Fruit fly (Drosophila melanogaster) whole organism, pupa: ENCODE measurements around the gene CG18428.

Experiments used
- CG10348 ChIP-seq: fragments of 200-800 bp; sonication (Bioruptor generic); IDR thresholded peaks from 2 replicates; pipeline ENCODE4 v1.3.6; 2022; ENCODE audit warnings: missing biosample characterization, missing genetic modification characterization
- CG14655 ChIP-seq: fragments of 200-800 bp; sonication (Bioruptor generic); optimal IDR thresholded peaks from 3 replicates; lab custom pipeline; 2017; ENCODE audit warnings: mild to moderate bottlenecking, missing biosample characterization, missing genetic modification reagents, missing genetic modification characterization
- CG15710 ChIP-seq: fragments of 200-800 bp; sonication (Bioruptor generic); optimal IDR thresholded peaks from 2 replicates; lab custom pipeline; 2018; ENCODE audit warnings: missing biosample characterization, mild to moderate bottlenecking, missing genetic modification characterization, moderate library complexity
- CG34367 ChIP-seq: fragments of 200-800 bp; sonication (Bioruptor generic); optimal IDR thresholded peaks from 2 replicates; lab custom pipeline; 2018; ENCODE audit warnings: missing biosample characterization, mild to moderate bottlenecking, missing genetic modification characterization
- CG4496 ChIP-seq: fragments of 200-800 bp; sonication (Bioruptor generic); IDR thresholded peaks from 3 replicates; pipeline ENCODE4 v1.3.6; 2022; ENCODE audit warnings: missing biosample characterization, missing genetic modification characterization
- CG8159 ChIP-seq: fragments of 200-800 bp; sonication (Bioruptor generic); optimal IDR thresholded peaks from 3 replicates; lab custom pipeline; 2018; ENCODE audit warnings: missing biosample characterization, mild to moderate bottlenecking, missing genetic modification characterization, moderate library complexity
- D1 ChIP-seq: fragments of 200-800 bp; sonication (Bioruptor generic); optimal IDR thresholded peaks from 2 replicates; lab custom pipeline; 2018; ENCODE audit warnings: missing biosample characterization, mild to moderate bottlenecking, missing genetic modification characterization, moderate library complexity
- EcR ChIP-seq: fragments of 200-800 bp; sonication (Bioruptor generic); optimal IDR thresholded peaks from 3 replicates; lab custom pipeline; 2019; ENCODE audit warnings: missing biosample characterization, missing genetic modification characterization, mild to moderate bottlenecking, moderate library complexity, missing genetic modification reagents
- Pif1A ChIP-seq: fragments of 200-800 bp; sonication (Bioruptor generic); optimal IDR thresholded peaks from 3 replicates; lab custom pipeline; 2016; ENCODE audit warnings: missing biosample characterization, missing genetic modification characterization
- Pif1B ChIP-seq: fragments of 200-800 bp; sonication (Bioruptor generic); optimal IDR thresholded peaks from 3 replicates; lab custom pipeline; 2016; ENCODE audit warnings: missing biosample characterization, missing genetic modification characterization
- Snoo ChIP-seq: fragments of 200-800 bp; sonication (Bioruptor generic); optimal IDR thresholded peaks from 3 replicates; lab custom pipeline; 2017; ENCODE audit warnings: missing biosample characterization, mild to moderate bottlenecking, missing genetic modification characterization, inconsistent platforms
- fd96Ca ChIP-seq: fragments of 200-800 bp; sonication (Bioruptor generic); IDR thresholded peaks from 3 replicates; pipeline ENCODE4 v1.3.6; 2022; ENCODE audit warnings: missing biosample characterization, missing genetic modification characterization

DNA sequence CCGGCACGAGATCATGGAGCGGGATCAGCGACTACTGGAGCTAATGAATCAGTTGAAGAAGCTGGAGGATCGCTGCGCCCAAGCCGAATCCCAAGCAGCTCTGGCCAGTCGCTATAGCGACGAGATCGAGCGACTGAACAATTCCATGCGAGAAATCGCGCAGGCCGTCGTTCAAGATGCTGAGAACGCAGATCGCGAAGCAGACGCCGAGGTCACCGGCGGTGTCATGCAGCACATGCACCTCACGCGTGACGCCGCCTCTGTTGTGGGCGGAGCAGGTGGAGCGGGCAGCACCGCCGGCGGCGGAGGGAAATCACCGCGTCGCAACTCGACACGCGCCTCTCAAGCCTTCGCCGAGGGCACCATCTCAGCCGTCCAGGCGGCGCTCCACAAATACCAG lies 12.5 kb downstream of the CG18428 start:
- TF ChIP-seq Snoo (tag; lab: Kevin White, UChicago): no peak
- no peak for TF ChIP-seq CG10348
- no peak for TF ChIP-seq EcR (GFP tag; lab: Kevin White, UChicago)
- no peak for TF ChIP-seq CG4496
- TF ChIP-seq fd96Ca (GFP tag; lab: Robert Waterston, UW): no peak
- TF ChIP-seq CG15710 (tag; lab: Kevin White, UChicago): no peak
- no peak for TF ChIP-seq Pif1B (GFP tag; lab: Kevin White, UChicago)
- no peak for TF ChIP-seq Pif1A (GFP tag; lab: Kevin White, UChicago)
- TF ChIP-seq D1: no peak
- no peak for TF ChIP-seq CG14655 (GFP tag; lab: Kevin White, UChicago)
- TF ChIP-seq CG8159 (tag; lab: Kevin White, UChicago): no peak
- TF ChIP-seq CG34367 (tag; lab: Kevin White, UChicago): no peak
